Fruit fly (Drosophila melanogaster) whole organism, embryonic: ENCODE measurements around the gene Mlc2.

Source experiments
- Abd-B ChIP-seq: fragments of 200-800 bp; sonication (Bioruptor generic); optimal IDR thresholded peaks from 2 replicates; lab custom pipeline; 2018; ENCODE audit warnings: missing biosample characterization, mild to moderate bottlenecking, missing genetic modification characterization, moderate library complexity
- Aef1 ChIP-seq: fragments of 200-800 bp; sonication (Bioruptor generic); IDR thresholded peaks from 3 replicates; pipeline ENCODE4 v1.3.6; 2022; ENCODE audit warnings: missing biosample characterization, missing genetic modification characterization
- Bdp1 ChIP-seq: fragments of 200-800 bp; sonication (Bioruptor generic); optimal IDR thresholded peaks from 3 replicates; lab custom pipeline; 2016; ENCODE audit warnings: missing biosample characterization, missing genetic modification characterization
- C15 ChIP-seq: fragments of 200-800 bp; sonication (Bioruptor generic); IDR thresholded peaks from 3 replicates; pipeline ENCODE4 v1.3.6; 2022; ENCODE audit warnings: missing biosample characterization, missing genetic modification characterization
- CG11723 ChIP-seq: fragments of 200-800 bp; sonication (Bioruptor generic); optimal IDR thresholded peaks from 2 replicates; lab custom pipeline; 2017; ENCODE audit warnings: missing biosample characterization, mild to moderate bottlenecking, missing genetic modification characterization
- CG12104 ChIP-seq: fragments of 200-800 bp; sonication (Bioruptor generic); optimal IDR thresholded peaks from 3 replicates; lab custom pipeline; 2016; ENCODE audit warnings: missing biosample characterization, missing genetic modification characterization
- CG12744 ChIP-seq: fragments of 200-800 bp; sonication (Bioruptor generic); optimal IDR thresholded peaks from 2 replicates; lab custom pipeline; 2016; ENCODE audit warnings: missing biosample characterization, missing genetic modification characterization
- CG14014 ChIP-seq: fragments of 200-800 bp; sonication (Bioruptor generic); IDR thresholded peaks from 2 replicates; pipeline ENCODE4 v1.3.6; 2022; ENCODE audit warnings: missing biosample characterization, missing genetic modification characterization
- CG14441 ChIP-seq: fragments of 200-800 bp; sonication (Bioruptor generic); IDR thresholded peaks from 2 replicates; pipeline ENCODE4 v1.3.6; 2022; ENCODE audit warnings: missing biosample characterization, missing genetic modification characterization
- CG15269 ChIP-seq: fragments of 200-800 bp; sonication (Bioruptor generic); optimal IDR thresholded peaks from 2 replicates; lab custom pipeline; 2018; ENCODE audit warnings: missing biosample characterization, mild to moderate bottlenecking, missing genetic modification characterization, moderate library complexity
- CG1529 ChIP-seq: fragments of 200-800 bp; sonication (Bioruptor generic); optimal IDR thresholded peaks from 3 replicates; lab custom pipeline; 2018; ENCODE audit warnings: missing biosample characterization, missing genetic modification characterization
- CG32532 ChIP-seq: fragments of 200-800 bp; sonication (Bioruptor generic); IDR thresholded peaks from 2 replicates; pipeline ENCODE4 v1.3.6; 2022; ENCODE audit warnings: missing biosample characterization, missing genetic modification characterization
- CG3281 ChIP-seq: fragments of 200-800 bp; sonication (Bioruptor generic); optimal IDR thresholded peaks from 3 replicates; lab custom pipeline; 2017; ENCODE audit warnings: missing biosample characterization, mild to moderate bottlenecking, missing genetic modification characterization
- CG7556 ChIP-seq: fragments of 200-800 bp; sonication (Bioruptor generic); optimal IDR thresholded peaks from 2 replicates; lab custom pipeline; 2017; ENCODE audit warnings: missing biosample characterization, mild to moderate bottlenecking, missing genetic modification characterization
- CG7786 ChIP-seq: fragments of 200-800 bp; sonication (Bioruptor generic); optimal IDR thresholded peaks from 2 replicates; lab custom pipeline; 2016; ENCODE audit warnings: missing biosample characterization, missing genetic modification characterization
- CG8388 ChIP-seq: fragments of 200-800 bp; sonication (Bioruptor generic); optimal IDR thresholded peaks from 2 replicates; lab custom pipeline; 2019; ENCODE audit warnings: missing biosample characterization, mild to moderate bottlenecking, missing genetic modification characterization, moderate library complexity
- CG9215 ChIP-seq: fragments of 200-800 bp; sonication (Bioruptor generic); IDR thresholded peaks from 2 replicates; pipeline ENCODE4 v1.3.6; 2022; ENCODE audit warnings: missing biosample characterization, missing genetic modification characterization
- CTCF ChIP-seq: fragments of 200-800 bp; sonication (Bioruptor generic); optimal IDR thresholded peaks from 2 replicates; lab custom pipeline; 2017; ENCODE audit warnings: missing biosample characterization, mild to moderate bottlenecking, missing genetic modification characterization, moderate library complexity
- Dip2 ChIP-seq: fragments of 200-800 bp; sonication (Bioruptor generic); IDR thresholded peaks from 2 replicates; pipeline ENCODE4 v1.3.6; 2022; ENCODE audit warnings: missing biosample characterization, missing genetic modification characterization
- Dip3 ChIP-seq: fragments of 200-800 bp; sonication (Bioruptor generic); optimal IDR thresholded peaks from 3 replicates; lab custom pipeline; 2016; ENCODE audit warnings: missing biosample characterization, missing genetic modification characterization
- Dll ChIP-seq: fragments of 200-800 bp; sonication (Bioruptor generic); IDR thresholded peaks from 4 replicates; pipeline ENCODE4 v1.3.6; 2022; ENCODE audit warnings: missing biosample characterization, missing genetic modification characterization; ENCODE audit not compliant: partially characterized antibody
- Doc3 ChIP-seq: fragments of 200-800 bp; sonication (Bioruptor generic); IDR thresholded peaks from 3 replicates; pipeline ENCODE4 v1.3.6; 2022; ENCODE audit warnings: missing biosample characterization, missing genetic modification characterization; ENCODE audit not compliant: partially characterized antibody
- Dref ChIP-seq: fragments of 200-800 bp; sonication (Bioruptor generic); IDR thresholded peaks from 2 replicates; pipeline ENCODE4 v1.3.6; 2022; ENCODE audit warnings: missing biosample characterization, missing genetic modification characterization
- Ets97D ChIP-seq: fragments of 200-800 bp; sonication (Bioruptor generic); optimal IDR thresholded peaks from 3 replicates; lab custom pipeline; 2016; ENCODE audit warnings: missing biosample characterization, missing genetic modification characterization
- H15 ChIP-seq: fragments of 200-800 bp; sonication (Bioruptor generic); IDR thresholded peaks from 3 replicates; pipeline ENCODE4 v1.3.6; 2022; ENCODE audit warnings: missing biosample characterization, missing genetic modification characterization
- HLH54F ChIP-seq: fragments of 200-800 bp; sonication (Bioruptor generic); optimal IDR thresholded peaks from 3 replicates; lab custom pipeline; 2016; ENCODE audit warnings: missing biosample characterization, missing genetic modification characterization
- Meics ChIP-seq: fragments of 200-800 bp; sonication (Bioruptor generic); optimal IDR thresholded peaks from 2 replicates; lab custom pipeline; 2017; ENCODE audit warnings: missing biosample characterization, mild to moderate bottlenecking, missing genetic modification characterization
- Mes4 ChIP-seq: fragments of 200-800 bp; sonication (Bioruptor generic); optimal IDR thresholded peaks from 2 replicates; lab custom pipeline; 2016; ENCODE audit warnings: missing biosample characterization, missing genetic modification characterization
- Myb ChIP-seq: fragments of 200-800 bp; sonication (Bioruptor generic); optimal IDR thresholded peaks from 2 replicates; lab custom pipeline; 2016; ENCODE audit warnings: missing biosample characterization, missing genetic modification characterization
- PHDP ChIP-seq: fragments of 200-800 bp; sonication (Bioruptor generic); optimal IDR thresholded peaks from 3 replicates; lab custom pipeline; 2018; ENCODE audit warnings: missing biosample characterization, mild to moderate bottlenecking, missing genetic modification characterization, moderate library complexity
- Ravus ChIP-seq: fragments of 200-800 bp; sonication (Bioruptor generic); IDR thresholded peaks from 2 replicates; pipeline ENCODE4 v1.3.6; 2022; ENCODE audit warnings: missing biosample characterization, missing genetic modification characterization
- az2 ChIP-seq: fragments of 200-800 bp; sonication (Bioruptor generic); optimal IDR thresholded peaks from 3 replicates; lab custom pipeline; 2016; ENCODE audit warnings: missing biosample characterization, missing genetic modification characterization
- bab2 ChIP-seq: fragments of 200-800 bp; sonication (Bioruptor generic); optimal IDR thresholded peaks from 2 replicates; lab custom pipeline; 2016; ENCODE audit warnings: missing biosample characterization, missing genetic modification characterization
- bigmax ChIP-seq: fragments of 200-800 bp; sonication (Bioruptor generic); optimal IDR thresholded peaks from 2 replicates; lab custom pipeline; 2018; ENCODE audit warnings: missing biosample characterization, mild to moderate bottlenecking, missing genetic modification characterization
- dan ChIP-seq: fragments of 200-800 bp; sonication (Bioruptor generic); IDR thresholded peaks from 2 replicates; pipeline ENCODE4 v1.3.6; 2022; ENCODE audit warnings: missing biosample characterization, missing genetic modification characterization
- dimm ChIP-seq: fragments of 200-800 bp; sonication (Bioruptor generic); IDR thresholded peaks from 2 replicates; pipeline ENCODE4 v1.3.6; 2022; ENCODE audit warnings: missing biosample characterization, missing genetic modification characterization
- disco-r ChIP-seq: fragments of 200-800 bp; sonication (Bioruptor generic); optimal IDR thresholded peaks from 2 replicates; lab custom pipeline; 2016; ENCODE audit warnings: missing biosample characterization, missing genetic modification characterization
- gem ChIP-seq: fragments of 200-800 bp; sonication (Bioruptor generic); optimal IDR thresholded peaks from 2 replicates; lab custom pipeline; 2019; ENCODE audit warnings: missing biosample characterization, mild to moderate bottlenecking, missing genetic modification characterization, moderate library complexity
- kay ChIP-seq: fragments of 200-800 bp; sonication (Bioruptor generic); optimal IDR thresholded peaks from 2 replicates; lab custom pipeline; 2016; ENCODE audit warnings: missing biosample characterization, missing genetic modification characterization
- pan ChIP-seq, 4 experiments: fragments of >200 bp in 3 of 4; fragments of 200-800 bp in 1 of 4; sonication (Bioruptor generic) in 1 of 4; optimal IDR thresholded peaks in 3 of 4; IDR thresholded peaks in 1 of 4; 2 replicates each; pipeline versions ENCODE4 v1.3.6 to Lab custom; 2017 to 2022; ENCODE audit warnings: missing biosample characterization in 2 of 4, missing genetic modification characterization in 2 of 4, mixed read lengths in 1 of 4
- phol ChIP-seq: fragments of 200-800 bp; sonication (Bioruptor generic); optimal IDR thresholded peaks from 3 replicates; lab custom pipeline; 2018; ENCODE audit warnings: missing biosample characterization, mild to moderate bottlenecking, missing genetic modification characterization, moderate library complexity
- prd ChIP-seq, 3 experiments: fragments of >200 bp in 2 of 3; fragments of 200-800 bp in 1 of 3; sonication (Bioruptor generic) in 1 of 3; optimal IDR thresholded peaks in 2 of 3; IDR thresholded peaks in 1 of 3; 2 replicates in 2 of 3; 3 replicates in 1 of 3; pipeline versions ENCODE4 v1.3.6 to Lab custom; 2017 to 2022; ENCODE audit warnings: missing biosample characterization in 1 of 3, missing genetic modification characterization in 1 of 3
- so ChIP-seq: fragments of 200-800 bp; sonication (Bioruptor generic); IDR thresholded peaks from 3 replicates; pipeline ENCODE4 v1.3.6; 2022; ENCODE audit warnings: missing biosample characterization, missing genetic modification characterization
- tgo ChIP-seq: fragments of 200-800 bp; sonication (Bioruptor generic); IDR thresholded peaks from 3 replicates; pipeline ENCODE4 v1.3.6; 2022; ENCODE audit warnings: missing biosample characterization, missing genetic modification characterization
- toy ChIP-seq: fragments of 200-800 bp; sonication (Bioruptor generic); IDR thresholded peaks from 2 replicates; pipeline ENCODE4 v1.3.6; 2022; ENCODE audit warnings: missing biosample characterization, missing genetic modification characterization
- twi ChIP-seq: fragments of 200-800 bp; optimal IDR thresholded peaks from 2 replicates; lab custom pipeline; 2019; ENCODE audit warnings: missing biosample characterization, mild to moderate bottlenecking, missing genetic modification characterization, moderate library complexity
- usp ChIP-seq: fragments of >200 bp; optimal IDR thresholded peaks from 2 replicates; lab custom pipeline; 2017; ENCODE audit warnings: missing biosample characterization, missing genetic modification characterization
- vvl ChIP-seq: fragments of 200-800 bp; sonication (Bioruptor generic); IDR thresholded peaks from 2 replicates; pipeline ENCODE4 v1.3.6; 2022; ENCODE audit warnings: missing biosample characterization, missing genetic modification characterization

Gene Mlc2

dm6 chr3R:30200091-30200698 is 25.8 kb upstream of the Mlc2 start (continued):
- TF ChIP-seq Bdp1: no peak
- no peak for TF ChIP-seq CG7786 (GFP tag; lab: Kevin White, UChicago)
- TF ChIP-seq CG3281 (GFP tag; lab: Kevin White, UChicago): peak; percentile 7
- no peak for TF ChIP-seq Dip2
- TF ChIP-seq twi (tag; lab: Kevin White, UChicago): no peak
- TF ChIP-seq CTCF (GFP tag; lab: Kevin White, UChicago): no peak
- no peak for TF ChIP-seq Aef1 (GFP tag; lab: Robert Waterston, UW)
- peak; percentile 21; the same call in 1 of the 2 replicates for TF ChIP-seq vvl
- no peak for TF ChIP-seq CG12744 (GFP tag; lab: Kevin White, UChicago)
- no peak for TF ChIP-seq Ets97D
- no peak for TF ChIP-seq bab2 (GFP tag; lab: Kevin White, UChicago)
- no peak for TF ChIP-seq prd (optimal IDR thresholded peaks at IDR 0.05; lab: Kevin White, UChicago)
- TF ChIP-seq prd (GFP tag; IDR thresholded peaks at IDR 0.05; lab: Robert Waterston, UW): no peak
- TF ChIP-seq CG11723 (GFP tag; lab: Kevin White, UChicago): no peak
- TF ChIP-seq usp (GFP tag; lab: Kevin White, UChicago): no peak
- no peak for TF ChIP-seq Dll (GFP tag; lab: Robert Waterston, UW)
- TF ChIP-seq disco-r (GFP tag; lab: Kevin White, UChicago): no peak
- TF ChIP-seq C15 (GFP tag; lab: Robert Waterston, UW): no peak
- no peak for TF ChIP-seq CG9215
- peak; percentile 28 for TF ChIP-seq Myb
- peak; percentile 10; the same call in 1 of the 2 replicates for TF ChIP-seq CG14014 (GFP tag; lab: Robert Waterston, UW)
- TF ChIP-seq toy (GFP tag; lab: Robert Waterston, UW): 0 out of 2 replicates have a peak, but pooled peaks have one; percentile 33
- TF ChIP-seq dan (GFP tag; lab: Robert Waterston, UW): no peak
- TF ChIP-seq Meics (GFP tag; lab: Kevin White, UChicago): no peak
- TF ChIP-seq so (GFP tag; lab: Robert Waterston, UW): no peak
- TF ChIP-seq HLH54F: peak; percentile 44
- no peak for TF ChIP-seq PHDP
- TF ChIP-seq tgo (GFP tag; lab: Robert Waterston, UW): no peak
- TF ChIP-seq CG32532 (GFP tag; lab: Robert Waterston, UW): no peak
- TF ChIP-seq CG15269 (tag; lab: Kevin White, UChicago): peak; percentile 35
- no peak for TF ChIP-seq Doc3 (GFP tag; lab: Robert Waterston, UW)
- TF ChIP-seq az2: no peak
- no peak for TF ChIP-seq CG12104
- TF ChIP-seq gem (tag; lab: Kevin White, UChicago): peak; percentile 34
- no peak for TF ChIP-seq bigmax (GFP tag; lab: Kevin White, UChicago)
- TF ChIP-seq kay (GFP tag; lab: Kevin White, UChicago): no peak
- no peak for TF ChIP-seq pan (optimal IDR thresholded peaks at IDR 0.05; lab: Kevin White, UChicago)
- no peak for TF ChIP-seq pan (GFP tag; optimal IDR thresholded peaks at IDR 0.05 in 1 of 2, IDR thresholded peaks at IDR 0.05 in 1 of 2)
- TF ChIP-seq Mes4: no peak
- TF ChIP-seq Dip3 (GFP tag; lab: Kevin White, UChicago): peak; percentile 27
- no peak for TF ChIP-seq CG1529 (GFP tag; lab: Kevin White, UChicago)
- no peak for TF ChIP-seq CG14441 (GFP tag; lab: Robert Waterston, UW)
- TF ChIP-seq H15 (GFP tag; lab: Robert Waterston, UW): no peak
- no peak for TF ChIP-seq Ravus (GFP tag; lab: Robert Waterston, UW)
- TF ChIP-seq CG8388 (GFP tag; lab: Kevin White, UChicago): peak; percentile 6
- TF ChIP-seq Dref (GFP tag; lab: Robert Waterston, UW): no peak
- no peak for TF ChIP-seq CG7556 (GFP tag; lab: Kevin White, UChicago)
- no peak for TF ChIP-seq Abd-B (GFP tag; lab: Kevin White, UChicago)
- TF ChIP-seq dimm (GFP tag; lab: Robert Waterston, UW): 0 out of 2 replicates have a peak, but pooled peaks have one; percentile 22
- TF ChIP-seq phol (tag; lab: Kevin White, UChicago): peak; percentile 11
